Worm (Caenorhabditis elegans): ENCODE measurements around the gene txt-17.
A peak's percentile ranks its signal among the peaks of the same experiment; 100 is the strongest.

DNA sequence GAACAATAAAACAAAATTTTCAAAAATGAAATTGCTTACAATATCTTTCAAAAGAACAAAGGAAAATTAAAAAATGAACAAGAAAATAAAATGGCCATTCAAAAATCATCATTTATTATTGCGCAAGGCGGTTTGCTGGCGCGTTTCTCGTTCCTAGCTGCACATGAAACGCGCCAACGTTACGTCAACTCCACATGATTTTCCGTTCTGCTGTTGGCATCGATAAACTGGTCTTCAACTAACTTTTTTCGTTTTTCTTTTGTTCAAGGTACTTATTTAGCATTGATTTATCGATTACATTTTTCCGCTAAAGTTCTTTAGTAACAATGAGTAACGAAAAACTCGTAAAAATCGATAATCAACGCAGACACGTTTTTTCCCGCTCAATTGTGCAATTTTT, 7.4 kb upstream of the txt-17 start, which contains the start of the genes Y57E12AL.6 and Y57E12AL.1:
- TF ChIP-seq nhr-28 (tag; optimal IDR thresholded peaks at IDR 0.05) (no peak), mls-2 (tag; optimal IDR thresholded peaks at IDR 0.05) (peak; percentile 72), nhr-76 (tag; optimal IDR thresholded peaks at IDR 0.05) (no peak), mab-5 (tag; optimal IDR thresholded peaks at IDR 0.05) (no peak), nhr-237 (tag; optimal IDR thresholded peaks at IDR 0.05) (peak; percentile 67), unc-39 (tag; optimal IDR thresholded peaks at IDR 0.05) (no peak), snpc-4 (tag; optimal IDR thresholded peaks at IDR 0.05) (no peak), lin-32 (GFP tag; optimal IDR thresholded peaks at IDR 0.05) (peak; percentile 12), blmp-1 (tag; optimal IDR thresholded peaks at IDR 0.05) (no peak), tbx-8 (GFP tag; optimal IDR thresholded peaks at IDR 0.05) (no peak), ham-2 (GFP tag; optimal IDR thresholded peaks at IDR 0.05) (peak; percentile 14), lin-13 (tag; optimal IDR thresholded peaks at IDR 0.05) (peak; percentile 80)

Measured in whole organism, mixed stage, embryonic.